Worm (Caenorhabditis elegans) whole organism, dauer: ENCODE measurements around the gene vps-32.1.
"Not testable (repeated sequence)": the region's sequence is repeated elsewhere in the genome, so short reads cannot be mapped to it uniquely, and the experiment has no call there.

Source experiments
- unc-62 ChIP-seq: sonication (generic microtip); optimal IDR thresholded peaks from 2 replicates; lab custom pipeline; 2017; ENCODE audit warnings: missing biosample characterization, missing genetic modification reagents, missing genetic modification characterization

The vps-32.1 gene

DNA sequence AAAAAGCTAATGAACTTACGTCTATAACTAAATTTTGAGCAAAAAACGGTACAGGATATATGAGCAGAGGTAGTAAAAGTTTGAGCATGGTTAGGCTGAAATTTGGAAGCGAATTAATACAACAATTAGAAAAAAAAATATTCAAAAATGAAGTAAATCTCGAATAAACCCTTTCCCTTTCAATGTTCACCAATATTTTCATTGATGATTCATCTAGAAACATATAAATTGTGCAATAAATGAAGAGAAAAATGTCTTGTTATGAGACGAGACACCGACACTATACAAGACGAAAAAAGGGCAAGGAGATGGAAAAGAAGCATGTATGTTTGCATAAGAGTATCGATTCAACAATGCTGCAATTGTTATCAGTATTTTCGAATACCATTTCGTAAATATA is 35.8 kb downstream of the vps-32.1 start, which contains the start of gene F54H5.14:
F54H5.14 (minus strand) TSS at position 101 of the 400 bp plus-strand sequence.
- TF ChIP-seq unc-62: no peak

DNA sequence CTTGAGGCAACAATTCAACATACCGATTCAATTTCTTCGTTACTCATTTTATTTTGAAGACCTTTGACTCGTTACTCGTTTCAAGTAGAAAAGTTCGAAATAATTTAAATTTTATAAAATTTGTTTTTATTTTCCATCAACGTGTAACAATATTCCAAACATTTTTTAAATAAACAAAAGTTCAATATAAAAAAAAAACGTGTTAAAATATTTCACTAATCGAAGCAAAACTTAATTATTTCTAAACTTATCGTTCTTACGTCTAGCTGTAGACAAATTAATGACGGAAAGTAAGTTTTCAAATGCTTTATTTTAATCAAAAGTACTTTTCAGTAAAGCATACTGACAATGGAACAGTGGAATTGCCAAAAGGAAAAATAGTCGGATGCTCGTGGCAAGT is 37.7 kb downstream of the vps-32.1 start, which contains the start of the genes F54H5.5 and F54H5.2:
F54H5.5 (minus strand) TSS at position 101 of the 400 bp plus-strand sequence.
F54H5.2 (plus strand) TSS at position 303 of the 400 bp plus-strand sequence.
- not testable (repeated sequence) for TF ChIP-seq unc-62

DNA sequence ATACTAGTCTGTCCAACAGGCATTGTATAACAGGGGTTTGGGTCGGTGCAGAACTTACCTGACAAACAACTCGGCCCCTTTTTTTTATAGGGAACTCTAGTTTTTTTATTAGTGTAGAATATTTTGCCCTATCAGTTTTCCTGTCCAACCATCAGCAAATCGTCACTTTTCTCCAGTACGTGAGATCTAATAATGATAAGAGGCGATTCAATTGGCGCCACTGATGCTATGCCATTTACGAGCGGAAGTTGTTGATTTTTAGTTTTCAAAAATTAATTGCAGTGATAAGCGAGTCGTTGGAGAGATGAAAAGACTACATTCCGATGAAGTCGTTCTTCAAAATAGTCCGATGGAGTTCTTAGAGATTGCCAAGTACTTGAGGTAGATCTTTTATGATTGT is 38.9 kb downstream of the vps-32.1 start:
- no peak for TF ChIP-seq unc-62

DNA sequence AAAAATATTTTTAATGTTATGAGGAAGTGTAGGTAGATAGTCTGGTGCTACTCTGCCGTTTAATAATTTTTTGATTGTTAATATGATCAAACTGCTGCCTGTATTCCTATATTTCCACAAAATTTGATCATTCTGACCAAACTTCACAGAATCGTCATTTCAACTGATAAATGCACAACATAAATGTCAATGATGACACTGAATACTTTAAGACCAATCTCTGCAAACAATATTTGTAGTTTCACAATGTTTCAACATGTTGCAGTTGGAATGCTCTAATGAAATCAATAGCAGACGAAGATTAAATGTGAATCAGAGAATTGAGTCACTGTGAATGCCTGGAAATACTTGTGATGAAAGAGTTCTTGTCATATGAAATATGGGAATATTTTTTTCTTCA is 40.3 kb downstream of the vps-32.1 start:
- no peak for TF ChIP-seq unc-62

DNA sequence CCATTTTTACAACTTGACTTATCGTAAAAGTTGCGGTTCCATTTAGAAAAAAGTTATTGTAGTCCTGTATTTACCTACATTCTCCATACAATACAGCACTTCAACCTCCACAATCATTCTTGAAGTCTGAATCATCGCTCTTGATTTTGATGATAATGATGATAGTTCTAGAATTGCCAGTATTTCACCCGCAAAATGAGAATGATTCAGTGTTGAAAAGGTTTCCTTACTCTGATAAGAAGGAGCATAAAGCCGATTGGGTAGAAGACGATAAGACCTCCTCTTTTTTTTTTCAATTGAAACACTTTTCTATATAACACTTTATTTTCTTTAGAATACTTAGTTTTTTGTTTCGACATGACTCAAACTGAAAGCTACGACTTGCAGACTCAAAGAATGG is 41.3 kb downstream of the vps-32.1 start, which contains the start of gene T19D12.4:
T19D12.4 (plus strand) TSS at position 295 of the 400 bp plus-strand sequence.
- no peak for TF ChIP-seq unc-62

DNA sequence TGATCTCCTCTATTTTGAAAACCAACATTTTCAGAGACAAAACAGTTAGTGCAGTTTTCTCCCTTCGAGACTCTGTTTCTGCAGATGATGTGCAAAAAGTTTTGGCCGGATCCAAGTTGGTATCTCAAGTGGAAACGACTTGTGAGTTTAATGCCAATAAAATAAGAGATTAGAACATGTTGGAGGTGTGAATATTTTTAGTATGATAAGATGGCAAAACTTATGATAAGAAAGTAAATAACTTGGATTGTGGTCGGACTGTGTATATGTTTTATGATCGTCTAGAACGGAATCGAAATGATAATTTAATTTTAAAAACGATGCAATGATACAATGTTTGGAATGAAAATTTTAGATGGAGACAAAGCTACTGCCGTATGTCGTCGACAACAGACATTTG is 42.5 kb downstream of the vps-32.1 start:
- TF ChIP-seq unc-62: no peak

DNA sequence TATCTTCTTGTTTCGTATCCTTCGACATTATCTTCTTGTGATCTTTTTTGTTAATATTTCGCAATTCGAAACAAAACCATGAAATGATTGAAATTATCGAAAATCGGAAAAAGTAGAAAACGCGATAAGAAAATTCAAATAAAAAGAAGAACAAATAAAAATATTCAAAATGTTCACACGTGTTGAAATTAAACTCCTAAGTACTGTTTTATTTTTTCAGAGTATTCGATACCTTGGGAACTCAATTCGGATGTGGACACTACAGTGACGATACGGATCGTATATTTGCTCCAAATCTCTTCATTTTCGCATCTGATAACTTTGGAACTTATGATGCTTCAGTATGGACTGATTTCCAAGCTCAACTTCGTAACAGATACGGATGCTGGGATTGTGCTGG is 46.6 kb downstream of the vps-32.1 start, which contains the start of gene T19D12.5:
T19D12.5 (minus strand) TSS at position 101 of the 400 bp plus-strand sequence.
- TF ChIP-seq unc-62: no peak

DNA sequence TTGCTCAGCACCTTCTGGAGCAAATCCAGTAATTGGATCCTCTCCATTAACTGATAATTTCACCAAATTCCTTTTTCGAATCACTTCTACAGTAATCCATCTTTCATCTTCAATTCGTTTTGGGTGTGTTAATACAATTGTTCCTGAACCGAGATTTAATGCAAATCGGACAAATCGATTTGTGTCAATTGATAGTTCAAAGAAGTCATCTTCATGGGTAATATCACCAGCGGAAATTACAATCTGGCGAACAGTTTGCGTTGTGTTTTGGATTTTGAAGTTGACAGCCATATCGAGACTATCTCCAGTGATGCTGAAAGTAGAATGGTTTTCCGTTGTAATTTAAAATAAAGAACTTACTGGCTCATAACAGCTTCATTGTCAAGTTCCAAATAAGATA is 48.3 kb downstream of the vps-32.1 start:
- TF ChIP-seq unc-62: no peak
